Fruit fly (Drosophila melanogaster): Measurements from ENCODE around the gene CG18404.

Gene CG18404

DNA sequence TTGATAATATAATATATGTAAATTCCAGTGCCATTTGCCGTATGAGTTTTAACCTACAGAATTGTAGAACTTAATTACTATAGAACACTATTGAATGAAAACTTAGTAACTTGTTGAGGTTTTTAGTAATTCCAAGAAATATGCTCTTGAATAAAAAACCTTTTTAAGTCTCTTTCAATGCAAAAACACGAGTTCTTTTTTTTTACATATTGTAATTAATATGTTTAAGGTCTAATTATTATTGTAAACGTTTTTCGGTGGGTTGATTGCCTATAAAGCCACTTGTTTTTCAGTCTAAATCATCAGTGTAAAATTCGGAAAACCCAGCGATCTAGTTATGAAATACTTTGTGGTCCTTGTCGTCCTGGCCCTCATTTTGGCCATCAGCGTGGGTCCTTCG lies 43.3 kb upstream of the CG18404 start, which contains the start of gene Anp:
TSS of gene Anp (plus strand) at position 301 of the 400 bp plus-strand sequence.
- TF ChIP-seq gfzf (GFP tag; optimal IDR thresholded peaks at IDR 0.05) = no peak
- no peak for TF ChIP-seq Eip74EF (GFP tag; optimal IDR thresholded peaks at IDR 0.05)
- no peak for TF ChIP-seq dan (GFP tag; IDR thresholded peaks at IDR 0.05)
- no peak for TF ChIP-seq row (GFP tag; IDR thresholded peaks at IDR 0.05)
- TF ChIP-seq bigmax (GFP tag; optimal IDR thresholded peaks at IDR 0.05) = no peak
- TF ChIP-seq Dbx (GFP tag; IDR thresholded peaks at IDR 0.05) = no peak
- TF ChIP-seq CG3838 (GFP tag; optimal IDR thresholded peaks at IDR 0.05) = no peak
- TF ChIP-seq CG1233 (GFP tag; optimal IDR thresholded peaks at IDR 0.05) = no peak
- TF ChIP-seq CG6765 (GFP tag; optimal IDR thresholded peaks at IDR 0.05) = no peak
- no peak for TF ChIP-seq ap (GFP tag; IDR thresholded peaks at IDR 0.05)
- no peak for TF ChIP-seq mld (GFP tag; IDR thresholded peaks at IDR 0.05; ENCODE audit: partially characterized antibody)
- TF ChIP-seq TFAM (GFP tag; optimal IDR thresholded peaks at IDR 0.05) = no peak
- no peak for TF ChIP-seq Dek (tag; optimal IDR thresholded peaks at IDR 0.05)
- no peak for TF ChIP-seq CG9797 (GFP tag; optimal IDR thresholded peaks at IDR 0.05)
- TF ChIP-seq CG4328 (GFP tag; optimal IDR thresholded peaks at IDR 0.05) = no peak
- no peak for TF ChIP-seq wdn (GFP tag; IDR thresholded peaks at IDR 0.05)
- TF ChIP-seq stc (GFP tag; IDR thresholded peaks at IDR 0.05) = no peak

- TF ChIP-seq ssp (GFP tag; IDR thresholded peaks at IDR 0.05) (no peak), chinmo (GFP tag; IDR thresholded peaks at IDR 0.05; ENCODE audit: partially characterized antibody) (0 out of 4 replicates have a peak, but pooled peaks have one; percentile 56)
These were observed 42.4 kb upstream of the CG18404 start, which contains the start of gene CecA1 for dm6 chr3R:30210560-30210959. CecA1 (plus strand) TSS chr3R:30210874.

- TF ChIP-seq lov (optimal IDR thresholded peaks at IDR 0.05) (no peak), lov (GFP tag; IDR thresholded peaks at IDR 0.05) (0 out of 3 replicates have a peak, but pooled peaks have one; percentile 10), ranshi (GFP tag; IDR thresholded peaks at IDR 0.05) (no peak)
These were observed 41.1 kb upstream of the CG18404 start, which contains the start of gene CecA2 for dm6 chr3R:30211856-30212255. CecA2 (plus strand) TSS chr3R:30212156.

dm6 chr3R:30213697-30214096 lies 39.3 kb upstream of the CG18404 start, which contains the start of gene CecB:
CecB (minus strand) TSS chr3R:30213797.
- TF ChIP-seq CG17802 (tag; optimal IDR thresholded peaks at IDR 0.05) (no peak), ap (GFP tag; IDR thresholded peaks at IDR 0.05) (no peak), CG10431 (GFP tag; optimal IDR thresholded peaks at IDR 0.05) (no peak), CG8924 (tag; optimal IDR thresholded peaks at IDR 0.05) (no peak), Ada2b (GFP tag; IDR thresholded peaks at IDR 0.05) (no peak), CHES-1-like (GFP tag; optimal IDR thresholded peaks at IDR 0.05) (no peak), pzg (GFP tag; optimal IDR thresholded peaks at IDR 0.05) (no peak), al (GFP tag; IDR thresholded peaks at IDR 0.05) (no peak), CG8388 (GFP tag; optimal IDR thresholded peaks at IDR 0.05) (no peak), fd64A (GFP tag; optimal IDR thresholded peaks at IDR 0.05) (no peak), toy (GFP tag; IDR thresholded peaks at IDR 0.05) (no peak), CG32767 (GFP tag; IDR thresholded peaks at IDR 0.05) (no peak), CG15601 (tag; optimal IDR thresholded peaks at IDR 0.05) (no peak), CG43689 (GFP tag; IDR thresholded peaks at IDR 0.05) (no peak), CG31365 (tag; optimal IDR thresholded peaks at IDR 0.05) (no peak), odd (GFP tag; optimal IDR thresholded peaks at IDR 0.05) (no peak), pros (GFP tag; optimal IDR thresholded peaks at IDR 0.05) (no peak), CG33557 (GFP tag; optimal IDR thresholded peaks at IDR 0.05) (no peak)

All from whole organism, embryonic.